Worm (Caenorhabditis elegans): ENCODE results near the gene F53C3.11.

DNA sequence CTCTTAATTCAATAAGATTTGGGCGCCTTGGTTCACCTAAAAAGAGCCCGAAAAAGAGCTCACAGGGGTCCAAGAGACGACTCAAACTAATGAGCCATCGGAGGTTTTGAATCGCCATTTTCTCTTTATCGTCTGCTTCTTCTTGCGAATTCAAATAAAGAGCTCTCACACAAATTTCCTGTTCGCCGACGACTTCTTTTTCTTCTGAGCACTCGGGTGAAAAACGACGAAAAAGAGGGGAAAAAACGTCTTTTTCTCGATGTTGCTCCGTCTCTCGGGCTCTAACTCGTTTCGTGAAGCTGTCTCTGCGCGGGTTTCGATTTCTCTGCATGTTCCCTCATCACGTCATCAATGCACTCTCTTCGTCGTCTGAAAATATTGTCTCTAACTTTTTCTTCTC lies 42.0 kb upstream of the F53C3.11 start:
- TF ChIP-seq elt-2 (tag; optimal IDR thresholded peaks at IDR 0.05) (no peak), ceh-14 (tag; optimal IDR thresholded peaks at IDR 0.05) (no peak), ref-2 (tag; optimal IDR thresholded peaks at IDR 0.05) (no peak), tbx-2 (tag; optimal IDR thresholded peaks at IDR 0.05) (no peak), ahr-1 (tag; optimal IDR thresholded peaks at IDR 0.05) (no peak), ama-1 (optimal IDR thresholded peaks at IDR 0.05) (no peak)

Measured in whole organism, late embryonic.